Fruit fly (Drosophila melanogaster) whole organism, embryonic: Measurements from ENCODE around the gene CG17233.
A peak's percentile ranks its signal among the peaks of the same experiment; 100 is the strongest.

ENCODE experiments used
- Aef1 ChIP-seq: fragments of 200-800 bp; sonication (Bioruptor generic); IDR thresholded peaks from 3 replicates; pipeline ENCODE4 v1.3.6; 2022; ENCODE audit warnings: missing biosample characterization, missing genetic modification characterization
- Atf-2 ChIP-seq: fragments of 200-800 bp; sonication (Bioruptor generic); optimal IDR thresholded peaks from 2 replicates; lab custom pipeline; 2016; ENCODE audit warnings: missing biosample characterization, missing genetic modification characterization
- CG13296 ChIP-seq: fragments of 200-800 bp; sonication (Bioruptor generic); optimal IDR thresholded peaks from 3 replicates; lab custom pipeline; 2018; ENCODE audit warnings: missing biosample characterization, mild to moderate bottlenecking, missing genetic modification characterization
- CG17802 ChIP-seq: fragments of 200-800 bp; sonication (Bioruptor generic); optimal IDR thresholded peaks from 2 replicates; lab custom pipeline; 2018; ENCODE audit warnings: missing biosample characterization, mild to moderate bottlenecking, missing genetic modification characterization, moderate library complexity
- CG2120 ChIP-seq: fragments of 200-800 bp; sonication (Bioruptor generic); optimal IDR thresholded peaks from 3 replicates; lab custom pipeline; 2016; ENCODE audit warnings: missing biosample characterization, missing genetic modification characterization
- CG2129 ChIP-seq: fragments of 200-800 bp; sonication (Bioruptor generic); IDR thresholded peaks from 2 replicates; pipeline ENCODE4 v1.3.6; 2022; ENCODE audit warnings: missing biosample characterization, missing genetic modification characterization; ENCODE audit not compliant: partially characterized antibody
- CG30020 ChIP-seq: fragments of 200-800 bp; optimal IDR thresholded peaks from 2 replicates; lab custom pipeline; 2019; ENCODE audit warnings: missing biosample characterization, mild to moderate bottlenecking, missing genetic modification characterization, moderate library complexity
- CG31224 ChIP-seq: fragments of 200-800 bp; sonication (Bioruptor generic); IDR thresholded peaks from 2 replicates; pipeline ENCODE4 v1.3.6; 2022; ENCODE audit warnings: missing biosample characterization, missing genetic modification characterization
- CG3407 ChIP-seq: fragments of 200-800 bp; sonication (Bioruptor generic); optimal IDR thresholded peaks from 2 replicates; lab custom pipeline; 2018; ENCODE audit warnings: missing biosample characterization, mild to moderate bottlenecking, missing genetic modification characterization
- CG3726 ChIP-seq: fragments of 200-800 bp; sonication (Bioruptor generic); IDR thresholded peaks from 3 replicates; pipeline ENCODE4, ENCODE4 v1.3.6; 2022; ENCODE audit warnings: missing biosample characterization, missing genetic modification characterization
- CG4820 ChIP-seq: fragments of 200-800 bp; sonication (Bioruptor generic); optimal IDR thresholded peaks from 3 replicates; lab custom pipeline; 2016; ENCODE audit warnings: missing biosample characterization, missing genetic modification characterization
- CG6689 ChIP-seq: fragments of 200-800 bp; sonication (Bioruptor generic); IDR thresholded peaks from 2 replicates; pipeline ENCODE4 v1.3.6; 2022; ENCODE audit warnings: missing biosample characterization, missing genetic modification characterization
- CG7271 ChIP-seq: fragments of 200-800 bp; sonication (Bioruptor generic); optimal IDR thresholded peaks from 2 replicates; lab custom pipeline; 2018; ENCODE audit warnings: missing biosample characterization, mild to moderate bottlenecking, missing genetic modification characterization, moderate library complexity
- CG8089 ChIP-seq: fragments of 200-800 bp; sonication (Bioruptor generic); optimal IDR thresholded peaks from 3 replicates; lab custom pipeline; 2016; ENCODE audit warnings: missing biosample characterization, missing genetic modification characterization
- CG9609 ChIP-seq: fragments of 200-800 bp; sonication (Bioruptor generic); optimal IDR thresholded peaks from 3 replicates; lab custom pipeline; 2016; ENCODE audit warnings: missing biosample characterization, missing genetic modification characterization
- Dip3 ChIP-seq: fragments of 200-800 bp; sonication (Bioruptor generic); optimal IDR thresholded peaks from 3 replicates; lab custom pipeline; 2016; ENCODE audit warnings: missing biosample characterization, missing genetic modification characterization
- Dll ChIP-seq: fragments of 200-800 bp; sonication (Bioruptor generic); IDR thresholded peaks from 4 replicates; pipeline ENCODE4 v1.3.6; 2022; ENCODE audit warnings: missing biosample characterization, missing genetic modification characterization; ENCODE audit not compliant: partially characterized antibody
- Doc2 ChIP-seq: fragments of 200-800 bp; sonication (Bioruptor generic); IDR thresholded peaks from 2 replicates; pipeline ENCODE4 v1.3.6; 2022; ENCODE audit warnings: missing biosample characterization, missing genetic modification characterization
- Dref ChIP-seq: fragments of 200-800 bp; sonication (Bioruptor generic); IDR thresholded peaks from 2 replicates; pipeline ENCODE4 v1.3.6; 2022; ENCODE audit warnings: missing biosample characterization, missing genetic modification characterization
- Drgx ChIP-seq: fragments of 200-800 bp; sonication (Bioruptor generic); IDR thresholded peaks from 2 replicates; pipeline ENCODE4 v1.3.6; 2022; ENCODE audit warnings: missing biosample characterization, missing genetic modification characterization
- H2.0 ChIP-seq: fragments of 200-800 bp; sonication (Bioruptor generic); IDR thresholded peaks from 2 replicates; pipeline ENCODE4 v1.3.6; 2022; ENCODE audit warnings: missing biosample characterization, missing genetic modification characterization
- Oaz ChIP-seq: fragments of 200-800 bp; sonication (Bioruptor generic); IDR thresholded peaks from 2 replicates; pipeline ENCODE4 v1.3.6; 2022; ENCODE audit warnings: missing biosample characterization, missing genetic modification characterization
- Rfx ChIP-seq: fragments of 200-800 bp; sonication (Bioruptor generic); IDR thresholded peaks from 2 replicates; pipeline ENCODE4 v1.3.6; 2022; ENCODE audit warnings: missing biosample characterization, missing genetic modification characterization
- Sry-δ ChIP-seq: fragments of 200-800 bp; sonication (Bioruptor generic); optimal IDR thresholded peaks from 2 replicates; lab custom pipeline; 2016; ENCODE audit warnings: missing biosample characterization, missing genetic modification characterization
- Vsx1 ChIP-seq: fragments of 200-800 bp; sonication (Bioruptor generic); optimal IDR thresholded peaks from 2 replicates; lab custom pipeline; 2017; ENCODE audit warnings: missing biosample characterization, mild to moderate bottlenecking, missing genetic modification characterization, missing genetic modification reagents
- abd-A ChIP-seq: fragments of 200-800 bp; sonication (Bioruptor generic); optimal IDR thresholded peaks from 3 replicates; lab custom pipeline; 2019; ENCODE audit warnings: missing biosample characterization, mild to moderate bottlenecking, missing genetic modification characterization, moderate library complexity
- ci ChIP-seq: fragments of 200-800 bp; sonication (Bioruptor generic); IDR thresholded peaks from 3 replicates; pipeline ENCODE4 v1.3.6; 2022; ENCODE audit warnings: missing biosample characterization, missing genetic modification characterization
- da ChIP-seq: fragments of 200-800 bp; sonication (Bioruptor generic); optimal IDR thresholded peaks from 2 replicates; lab custom pipeline; 2016; ENCODE audit warnings: missing biosample characterization, missing genetic modification characterization
- ems ChIP-seq: fragments of 200-800 bp; sonication (Bioruptor generic); optimal IDR thresholded peaks from 3 replicates; lab custom pipeline; 2016; ENCODE audit warnings: missing biosample characterization, missing genetic modification characterization
- eve ChIP-seq, 2 experiments: fragments of >200 bp; optimal IDR thresholded peaks; 2 replicates each; lab custom pipeline; 2017; ENCODE audit warnings: missing biosample characterization in 2 of 2, missing genetic modification characterization in 2 of 2
- ewg ChIP-seq: fragments of 200-800 bp; sonication (Bioruptor generic); optimal IDR thresholded peaks from 3 replicates; lab custom pipeline; 2017; ENCODE audit warnings: mild to moderate bottlenecking, missing biosample characterization, missing genetic modification reagents, missing genetic modification characterization
- eyg ChIP-seq: fragments of 200-800 bp; sonication (Bioruptor generic); optimal IDR thresholded peaks from 3 replicates; lab custom pipeline; 2016; ENCODE audit warnings: missing biosample characterization, missing genetic modification characterization
- ftz-f1 ChIP-seq: fragments of 200-800 bp; sonication (Bioruptor generic); optimal IDR thresholded peaks from 2 replicates; lab custom pipeline; 2016; ENCODE audit warnings: missing biosample characterization, missing genetic modification characterization
- gem ChIP-seq: fragments of 200-800 bp; sonication (Bioruptor generic); optimal IDR thresholded peaks from 2 replicates; lab custom pipeline; 2019; ENCODE audit warnings: missing biosample characterization, mild to moderate bottlenecking, missing genetic modification characterization, moderate library complexity
- hbn ChIP-seq: fragments of 200-800 bp; sonication (Bioruptor generic); IDR thresholded peaks from 2 replicates; pipeline ENCODE4 v1.3.6; 2022; ENCODE audit warnings: missing biosample characterization, missing genetic modification characterization; ENCODE audit not compliant: partially characterized antibody
- her ChIP-seq: fragments of 200-800 bp; sonication (Bioruptor generic); optimal IDR thresholded peaks from 2 replicates; lab custom pipeline; 2016; ENCODE audit warnings: missing biosample characterization, missing genetic modification characterization
- lilli ChIP-seq: fragments of 200-800 bp; sonication (Bioruptor generic); optimal IDR thresholded peaks from 3 replicates; lab custom pipeline; 2016; ENCODE audit warnings: missing biosample characterization, missing genetic modification characterization
- mirr ChIP-seq: fragments of 200-800 bp; sonication (Bioruptor generic); optimal IDR thresholded peaks from 3 replicates; lab custom pipeline; 2018; ENCODE audit warnings: missing biosample characterization, mild to moderate bottlenecking, missing genetic modification characterization
- peb ChIP-seq: fragments of 200-800 bp; sonication (Bioruptor generic); IDR thresholded peaks from 2 replicates; pipeline ENCODE4 v1.3.6; 2022; ENCODE audit warnings: missing biosample characterization, missing genetic modification characterization
- pfk ChIP-seq: fragments of 200-800 bp; sonication (Bioruptor generic); optimal IDR thresholded peaks from 2 replicates; lab custom pipeline; 2018; ENCODE audit warnings: missing biosample characterization, mild to moderate bottlenecking, missing genetic modification characterization, moderate library complexity
- sens-2 ChIP-seq: fragments of 200-800 bp; sonication (Bioruptor generic); IDR thresholded peaks from 2 replicates; pipeline ENCODE4 v1.3.6; 2022; ENCODE audit warnings: missing biosample characterization, missing genetic modification characterization
- sqz ChIP-seq: fragments of 200-800 bp; sonication (Bioruptor generic); optimal IDR thresholded peaks from 3 replicates; lab custom pipeline; 2018; ENCODE audit warnings: missing biosample characterization, mild to moderate bottlenecking, missing genetic modification characterization
- stc ChIP-seq: fragments of 200-800 bp; sonication (Bioruptor generic); IDR thresholded peaks from 2 replicates; pipeline ENCODE4 v1.3.6; 2022; ENCODE audit warnings: missing biosample characterization, missing genetic modification characterization
- tap ChIP-seq: fragments of 200-800 bp; optimal IDR thresholded peaks from 3 replicates; lab custom pipeline; 2019; ENCODE audit warnings: missing biosample characterization, mild to moderate bottlenecking, missing genetic modification characterization, moderate library complexity
- ttk ChIP-seq: fragments of 200-800 bp; sonication (Bioruptor generic); IDR thresholded peaks from 2 replicates; pipeline ENCODE4 v2.1.2; 2022; ENCODE audit warnings: missing biosample characterization, missing genetic modification characterization
- vfl ChIP-seq: fragments of 200-800 bp; sonication (Bioruptor generic); optimal IDR thresholded peaks from 2 replicates; lab custom pipeline; 2016; ENCODE audit warnings: missing biosample characterization, missing genetic modification characterization
- wdn ChIP-seq: fragments of 200-800 bp; sonication (Bioruptor generic); IDR thresholded peaks from 2 replicates; pipeline ENCODE4 v1.3.6; 2022; ENCODE audit warnings: missing biosample characterization, missing genetic modification characterization
- wek ChIP-seq: fragments of 200-800 bp; sonication (Bioruptor generic); optimal IDR thresholded peaks from 3 replicates; lab custom pipeline; 2018; ENCODE audit warnings: missing biosample characterization, mild to moderate bottlenecking, missing genetic modification characterization, moderate library complexity
- zen ChIP-seq: fragments of 200-800 bp; sonication (Bioruptor generic); optimal IDR thresholded peaks from 3 replicates; lab custom pipeline; 2018; ENCODE audit warnings: missing biosample characterization, mild to moderate bottlenecking, missing genetic modification characterization, moderate library complexity

The CG17233 gene

DNA sequence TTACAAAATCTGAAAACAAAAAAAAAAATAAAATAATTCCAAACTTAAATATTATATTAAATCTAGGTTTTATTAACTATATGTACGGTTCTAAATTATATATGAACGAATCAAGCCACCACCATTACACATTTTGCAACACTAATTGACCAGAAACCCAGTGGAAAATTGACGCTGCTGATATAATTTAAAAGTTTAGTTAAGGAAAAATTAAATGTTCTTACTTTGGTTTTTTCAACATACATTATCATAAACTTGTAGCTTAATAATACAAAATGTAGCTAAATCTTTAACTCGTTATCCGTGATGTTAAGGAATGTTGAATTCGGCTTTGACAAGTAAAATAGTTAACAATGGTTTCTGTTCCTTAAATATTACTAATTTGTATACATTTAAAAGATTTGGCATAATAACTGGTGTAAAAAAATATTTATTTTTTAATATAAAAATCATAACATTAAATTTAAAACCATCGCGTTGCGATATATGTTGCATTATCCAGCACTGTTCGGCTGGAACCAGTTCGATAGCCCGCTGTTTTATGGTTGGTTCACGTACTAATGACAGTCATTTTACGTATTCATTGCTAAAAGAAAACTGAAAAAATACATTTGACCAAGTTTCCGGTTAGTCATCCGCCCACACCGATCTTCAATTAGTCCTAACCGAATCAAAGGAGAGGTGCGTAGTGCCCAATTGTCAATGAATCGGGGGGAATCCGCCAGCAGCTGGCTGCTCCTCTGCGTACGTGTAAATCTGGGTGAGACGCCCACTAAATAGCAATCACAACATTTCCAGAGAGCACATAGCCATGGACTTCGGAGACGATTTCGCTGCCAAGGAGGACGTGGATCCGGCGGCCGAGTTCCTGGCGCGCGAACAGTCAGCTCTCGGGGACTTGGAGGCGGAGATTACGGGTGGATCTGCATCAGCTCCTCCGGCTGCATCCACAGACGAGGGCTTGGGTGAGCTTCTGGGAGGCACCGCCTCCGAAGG lies 582 bp upstream of the CG17233 start (continued):
- TF ChIP-seq ftz-f1 (GFP tag; lab: Kevin White, UChicago) (no peak), pfk (GFP tag; lab: Kevin White, UChicago) (no peak), ems (GFP tag; lab: Kevin White, UChicago) (peak; percentile 4), CG3407 (GFP tag; lab: Kevin White, UChicago) (no peak), CG3726 (no peak), zen (tag; lab: Kevin White, UChicago) (peak; percentile 74), CG7271 (tag; lab: Kevin White, UChicago) (no peak), her (no peak), ttk (GFP tag; lab: Robert Waterston, UW) (peak; percentile 32; the same call in 1 of the 2 replicates), CG4820 (GFP tag; lab: Kevin White, UChicago) (peak; percentile 32), stc (GFP tag; lab: Robert Waterston, UW) (peak; percentile 59), eve (GFP tag; optimal IDR thresholded peaks at IDR 0.05; lab: Kevin White, UChicago) (no peak), da (no peak), lilli (GFP tag; lab: Kevin White, UChicago) (peak; percentile 52), CG30020 (tag; lab: Kevin White, UChicago) (peak; percentile 15), Aef1 (peak; percentile 35), CG9609 (GFP tag; lab: Kevin White, UChicago) (no peak), Drgx (GFP tag; lab: Robert Waterston, UW) (no peak; the same call in 1 of the 2 replicates), CG17802 (no peak), gem (peak; percentile 77), Atf-2 (GFP tag; lab: Kevin White, UChicago) (no peak), CG8089 (GFP tag; lab: Kevin White, UChicago) (no peak), wek (GFP tag; lab: Kevin White, UChicago) (no peak), Dref (GFP tag; lab: Robert Waterston, UW) (peak; percentile 65), peb (GFP tag; lab: Robert Waterston, UW) (0 out of 2 replicates have a peak, but pooled peaks have one; percentile 46), Dip3 (GFP tag; lab: Kevin White, UChicago) (no peak), Vsx1 (GFP tag; lab: Kevin White, UChicago) (no peak), vfl (GFP tag; lab: Kevin White, UChicago) (no peak), CG2129 (GFP tag; lab: Robert Waterston, UW) (peak; percentile 51), sqz (peak; percentile 28), Rfx (GFP tag; lab: Robert Waterston, UW) (peak; percentile 63), mirr (no peak), Doc2 (GFP tag; lab: Robert Waterston, UW) (no peak), CG13296 (peak; percentile 63), Dll (GFP tag; lab: Robert Waterston, UW) (peak; percentile 79), Sry-δ (peak; percentile 19), ewg (GFP tag; lab: Kevin White, UChicago) (peak; percentile 25), sens-2 (GFP tag; lab: Robert Waterston, UW) (no peak), hbn (GFP tag; lab: Robert Waterston, UW) (peak; percentile 60; the same call in 1 of the 2 replicates), ci (GFP tag; lab: Robert Waterston, UW) (peak; percentile 52), abd-A (tag; lab: Kevin White, UChicago) (no peak), tap (tag; lab: Kevin White, UChicago) (no peak), CG6689 (GFP tag; lab: Robert Waterston, UW) (peak; percentile 63; the same call in 1 of the 2 replicates), CG2120 (GFP tag; lab: Kevin White, UChicago) (peak; percentile 64), CG31224 (GFP tag; lab: Robert Waterston, UW) (peak; percentile 34), H2.0 (peak; percentile 53), wdn (GFP tag; lab: Robert Waterston, UW) (no peak; the same call in none of the 2 replicates), eyg (GFP tag; lab: Kevin White, UChicago) (no peak), Oaz (GFP tag; lab: Robert Waterston, UW) (peak; percentile 30; the same call in 1 of the 2 replicates)
